Worm (Caenorhabditis elegans): ENCODE results near the gene myo-2.
A peak's percentile ranks its signal among the peaks of the same experiment; 100 is the strongest.

The myo-2 gene

DNA sequence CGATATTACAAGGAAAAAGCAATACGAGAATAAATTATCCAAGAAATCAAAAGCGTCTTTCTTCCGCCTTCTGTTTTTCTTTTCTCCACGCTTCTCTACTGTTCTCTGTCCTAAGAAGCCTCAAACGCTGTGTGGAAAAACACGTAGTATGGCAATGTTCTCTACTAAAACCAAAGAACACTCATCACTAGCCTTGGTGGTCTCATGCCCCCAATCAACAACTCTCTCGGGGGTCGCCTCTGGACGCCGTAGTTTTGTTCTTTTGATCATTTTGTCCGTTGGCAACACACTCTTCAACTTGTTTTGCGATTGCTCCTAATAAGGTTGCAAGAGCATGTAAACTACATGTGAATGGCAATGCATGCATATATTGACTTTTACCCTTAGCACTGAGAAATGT lies 49.4 kb downstream of the myo-2 start (continued):
- TF ChIP-seq nhr-77 (tag; optimal IDR thresholded peaks at IDR 0.05) (peak; percentile 29), sup-37 (GFP tag; optimal IDR thresholded peaks at IDR 0.05) (no peak), nhr-85 (tag) (no peak), tlp-1 (tag; optimal IDR thresholded peaks at IDR 0.05) (no peak), egl-27 (tag; optimal IDR thresholded peaks at IDR 0.05) (no peak), nhr-19 (GFP tag; conservative IDR thresholded peaks at IDR 0.05) (peak; percentile 97), ztf-11 (tag; optimal IDR thresholded peaks at IDR 0.05) (no peak), efl-1 (optimal IDR thresholded peaks at IDR 0.05) (no peak), efl-1 (GFP tag; optimal IDR thresholded peaks at IDR 0.05 in 1 of 2) (no peak), vab-15 (tag; optimal IDR thresholded peaks at IDR 0.05) (no peak), nhr-237 (tag; optimal IDR thresholded peaks at IDR 0.05) (no peak), dpl-1 (GFP tag; optimal IDR thresholded peaks at IDR 0.05) (peak in 1 of 3 experiments; percentile 6), mdl-1 (tag; optimal IDR thresholded peaks at IDR 0.05) (peak in 1 of 2 experiments; percentile 62), pag-3 (tag; optimal IDR thresholded peaks at IDR 0.05; ENCODE audit: borderline replicate concordance, insufficient read depth) (no peak), nhr-47 (tag; optimal IDR thresholded peaks at IDR 0.05) (peak; percentile 63), elt-3 (tag; optimal IDR thresholded peaks at IDR 0.05) (peak in 1 of 6 experiments; percentile 49), aha-1 (tag; optimal IDR thresholded peaks at IDR 0.05) (no peak), irx-1 (tag; optimal IDR thresholded peaks at IDR 0.05) (no peak), rnt-1 (tag; optimal IDR thresholded peaks at IDR 0.05) (peak; percentile 40), ceh-90 (tag; optimal IDR thresholded peaks at IDR 0.05) (no peak), nhr-71 (tag; optimal IDR thresholded peaks at IDR 0.05) (peak; percentile 85), lin-35 (GFP tag; optimal IDR thresholded peaks at IDR 0.05) (peak; percentile 16 to 50), sptf-1 (tag; optimal IDR thresholded peaks at IDR 0.05) (no peak), C04F5.9 (tag; optimal IDR thresholded peaks at IDR 0.05) (peak; percentile 7), snu-23 (GFP tag; optimal IDR thresholded peaks at IDR 0.05) (peak; percentile 59), mep-1 (tag; optimal IDR thresholded peaks at IDR 0.05) (peak; percentile 40), zag-1 (tag; optimal IDR thresholded peaks at IDR 0.05) (no peak), zip-4 (GFP tag; optimal IDR thresholded peaks at IDR 0.05) (no peak)

- TF ChIP-seq unc-62 (GFP tag; optimal IDR thresholded peaks at IDR 0.05) (no peak), unc-130 (tag; optimal IDR thresholded peaks at IDR 0.05) (peak; percentile 61), fos-1 (tag; optimal IDR thresholded peaks at IDR 0.05) (no peak), efl-1 (optimal IDR thresholded peaks at IDR 0.05) (no peak), efl-1 (GFP tag; optimal IDR thresholded peaks at IDR 0.05 in 1 of 2) (no peak), lin-39 (tag; optimal IDR thresholded peaks at IDR 0.05) (no peak), ets-5 (GFP tag; IDR thresholded peaks at IDR 0.05) (no peak), snu-23 (GFP tag; optimal IDR thresholded peaks at IDR 0.05) (peak; percentile 29), nhr-20 (tag; optimal IDR thresholded peaks at IDR 0.05) (peak; percentile 69), lin-35 (GFP tag; optimal IDR thresholded peaks at IDR 0.05) (peak in 1 of 2 experiments; percentile 42), blmp-1 (tag; optimal IDR thresholded peaks at IDR 0.05) (peak; percentile 52), alr-1 (tag; optimal IDR thresholded peaks at IDR 0.05; ENCODE audit: borderline replicate concordance) (no peak), nhr-77 (tag; optimal IDR thresholded peaks at IDR 0.05) (no peak), nhr-85 (tag) (peak; percentile 93), lin-15B (tag; optimal IDR thresholded peaks at IDR 0.05) (no peak), nhr-71 (tag; optimal IDR thresholded peaks at IDR 0.05) (peak; percentile 65), efl-3 (GFP tag; optimal IDR thresholded peaks at IDR 0.05) (no peak), nhr-237 (tag; optimal IDR thresholded peaks at IDR 0.05) (no peak), unc-30 (tag; optimal IDR thresholded peaks at IDR 0.05) (no peak), fkh-8 (tag; optimal IDR thresholded peaks at IDR 0.05) (no peak), tbx-2 (tag; optimal IDR thresholded peaks at IDR 0.05) (peak; percentile 41), elt-3 (tag; optimal IDR thresholded peaks at IDR 0.05) (peak in 1 of 6 experiments; percentile 40), nhr-19 (GFP tag; conservative IDR thresholded peaks at IDR 0.05) (peak; percentile 31), grh-1 (GFP tag; IDR thresholded peaks at IDR 0.05) (peak; percentile 35; the same call in 1 of the 2 replicates), dsc-1 (tag; optimal IDR thresholded peaks at IDR 0.05) (no peak), swsn-7 (tag; optimal IDR thresholded peaks at IDR 0.05) (no peak), unc-98 (GFP tag; IDR thresholded peaks at IDR 0.05) (no peak), ceh-82 (tag; optimal IDR thresholded peaks at IDR 0.05) (no peak), lin-14 (GFP tag; optimal IDR thresholded peaks at IDR 0.05) (peak; percentile 62)
These were observed 50.0 kb downstream of the myo-2 start for ce11 chrX:12517886-12518285.

Data from whole organism, L1 larva.